Worm (Caenorhabditis elegans): ENCODE data around the gene srh-56.

srh-56 gene

ce11 chrV:2818117-2818516, 46.5 kb downstream of the srh-56 start, which contains the start of gene srt-34:
Gene srt-34, minus strand, starts transcription at chrV:2818217.
- no peak for TF ChIP-seq nhr-41 (GFP tag; IDR thresholded peaks at IDR 0.05)
- no peak for TF ChIP-seq F26F4.8 (GFP tag; conservative IDR thresholded peaks at IDR 0.05)
- no peak for TF ChIP-seq lin-38 (GFP tag; IDR thresholded peaks at IDR 0.05)
- no peak for TF ChIP-seq nhr-10 (tag; optimal IDR thresholded peaks at IDR 0.05)
- TF ChIP-seq T26A8.4 (GFP tag; IDR thresholded peaks at IDR 0.05): no peak
- no peak for TF ChIP-seq nhr-237 (tag; optimal IDR thresholded peaks at IDR 0.05)
- no peak for TF ChIP-seq tra-1 (GFP tag; IDR thresholded peaks at IDR 0.05)
- TF ChIP-seq F49E8.2 (tag; optimal IDR thresholded peaks at IDR 0.05; ENCODE audit: borderline replicate concordance): no peak
- TF ChIP-seq nhr-6 (tag; optimal IDR thresholded peaks at IDR 0.05): no peak
- TF ChIP-seq ztf-11 (tag; optimal IDR thresholded peaks at IDR 0.05): no peak
- TF ChIP-seq nhr-102 (tag; optimal IDR thresholded peaks at IDR 0.05): no peak
- TF ChIP-seq ama-1 (optimal IDR thresholded peaks at IDR 0.05): no peak
- TF ChIP-seq fkh-10 (GFP tag; optimal IDR thresholded peaks at IDR 0.05): no peak
- no peak for TF ChIP-seq nhr-25 (tag; optimal IDR thresholded peaks at IDR 0.05; ENCODE audit: borderline replicate concordance, insufficient read depth)
- TF ChIP-seq nhr-42 (GFP tag; IDR thresholded peaks at IDR 0.05): no peak
- TF ChIP-seq zfp-2 (tag; optimal IDR thresholded peaks at IDR 0.05): no peak
- TF ChIP-seq daf-8 (GFP tag; IDR thresholded peaks at IDR 0.05): no peak

- no peak for TF ChIP-seq aly-2 (tag; optimal IDR thresholded peaks at IDR 0.05)
- 0 out of 2 replicates have a peak, but pooled peaks have one; percentile 35 for TF ChIP-seq F26F4.8 (GFP tag; conservative IDR thresholded peaks at IDR 0.05)
- TF ChIP-seq spr-3 (GFP tag; optimal IDR thresholded peaks at IDR 0.05): no peak
- peak; percentile 8 for TF ChIP-seq aha-1 (tag)
- TF ChIP-seq zag-1 (tag; optimal IDR thresholded peaks at IDR 0.05): no peak
- peak; percentile 73 for TF ChIP-seq set-16 (GFP tag; IDR thresholded peaks at IDR 0.05)
- TF ChIP-seq snpc-1.2 (GFP tag; IDR thresholded peaks at IDR 0.05): 0 out of 2 replicates have a peak, but pooled peaks have one; percentile 32
- TF ChIP-seq fkh-10 (GFP tag; optimal IDR thresholded peaks at IDR 0.05): no peak
Measured at ce11 chrV:2821618-2822272, 50.1 kb downstream of the srh-56 start, which contains the start of gene srh-36. Gene srh-36, minus strand, starts transcription at chrV:2821668.

All from whole organism, L4 larva.